Worm (Caenorhabditis elegans) whole organism, late embryonic: Measurements from ENCODE around the gene F13E6.2.

Experiments
- C38D4.7 ChIP-seq: fragments of 200-800 bp; sonication (Bioruptor generic); optimal IDR thresholded peaks from 2 replicates; lab custom pipeline; 2018; ENCODE audit warnings: mild to moderate bottlenecking, missing genetic modification characterization, moderate library complexity, missing compliant biosample characterization
- ahr-1 ChIP-seq: sonication (generic microtip); optimal IDR thresholded peaks from 2 replicates; lab custom pipeline; 2016; ENCODE audit warnings: missing genetic modification characterization, missing compliant biosample characterization
- ama-1 ChIP-seq: fragments of 150-350 bp; optimal IDR thresholded peaks from 2 replicates; lab custom pipeline; 2014
- ceh-14 ChIP-seq: sonication (generic microtip); optimal IDR thresholded peaks from 2 replicates; lab custom pipeline; 2016; ENCODE audit warnings: missing genotype, missing genetic modification characterization, missing compliant biosample characterization
- ceh-18 ChIP-seq: sonication (generic microtip); optimal IDR thresholded peaks from 2 replicates; lab custom pipeline; 2016; ENCODE audit warnings: missing genetic modification characterization, missing compliant biosample characterization
- ceh-24 ChIP-seq: sonication (generic microtip); optimal IDR thresholded peaks from 2 replicates; lab custom pipeline; 2016; ENCODE audit warnings: mild to moderate bottlenecking, missing genetic modification characterization, missing compliant biosample characterization
- ceh-30 ChIP-seq: fragments of 150-350 bp; optimal IDR thresholded peaks from 2 replicates; lab custom pipeline; 2014; ENCODE audit warnings: missing biosample characterization, missing genetic modification characterization
- ceh-31 ChIP-seq: sonication (generic microtip); optimal IDR thresholded peaks from 2 replicates; lab custom pipeline; 2016; ENCODE audit warnings: missing genetic modification characterization, missing compliant biosample characterization
- ceh-45 ChIP-seq: fragments of 200-800 bp; sonication (Bioruptor generic); IDR thresholded peaks from 2 replicates; pipeline ENCODE4 v1.3.6; 2022; ENCODE audit warnings: missing genetic modification reagents, missing genetic modification characterization, missing compliant biosample characterization
- ceh-48 ChIP-seq: sonication (generic microtip); optimal IDR thresholded peaks from 2 replicates; lab custom pipeline; 2016; ENCODE audit warnings: missing genetic modification characterization, inconsistent platforms, missing compliant biosample characterization
- ceh-6 ChIP-seq: fragments of 200-800 bp; sonication (Bioruptor generic); optimal IDR thresholded peaks from 2 replicates; lab custom pipeline; 2018; ENCODE audit warnings: mild to moderate bottlenecking, missing genetic modification characterization, missing compliant biosample characterization
- ceh-9 ChIP-seq: sonication (generic microtip); optimal IDR thresholded peaks from 2 replicates; lab custom pipeline; 2016; ENCODE audit warnings: mild to moderate bottlenecking, missing genetic modification characterization, inconsistent platforms, missing compliant biosample characterization
- dmd-4 ChIP-seq: sonication (generic microtip); optimal IDR thresholded peaks from 2 replicates; lab custom pipeline; 2016; ENCODE audit warnings: borderline replicate concordance, missing genetic modification characterization, missing compliant biosample characterization
- dve-1 ChIP-seq: sonication (generic microtip); optimal IDR thresholded peaks from 2 replicates; lab custom pipeline; 2017; ENCODE audit warnings: antibody characterized with exemption, mild to moderate bottlenecking, missing genetic modification characterization, missing compliant biosample characterization
- elt-2 ChIP-seq: sonication (generic microtip); optimal IDR thresholded peaks from 2 replicates; lab custom pipeline; 2016; ENCODE audit warnings: missing genetic modification reagents, missing genetic modification characterization, missing compliant biosample characterization
- eyg-1 ChIP-seq: sonication (generic microtip); optimal IDR thresholded peaks from 2 replicates; lab custom pipeline; 2016; ENCODE audit warnings: missing genotype, missing genetic modification characterization, missing compliant biosample characterization
- fax-1 ChIP-seq: sonication (generic microtip); optimal IDR thresholded peaks from 2 replicates; lab custom pipeline; 2016; ENCODE audit warnings: missing genotype, missing genetic modification characterization, missing compliant biosample characterization
- fkh-10 ChIP-seq: fragments of 150-350 bp; optimal IDR thresholded peaks from 2 replicates; lab custom pipeline; 2014; ENCODE audit warnings: missing biosample characterization, missing genetic modification reagents, missing genetic modification characterization
- hlh-15 ChIP-seq: sonication (generic microtip); optimal IDR thresholded peaks from 2 replicates; lab custom pipeline; 2016; ENCODE audit warnings: missing genetic modification characterization, missing compliant biosample characterization
- hlh-30 ChIP-seq: sonication (generic microtip); optimal IDR thresholded peaks from 2 replicates; lab custom pipeline; 2017; ENCODE audit warnings: antibody characterized with exemption, missing genetic modification characterization, missing compliant biosample characterization; ENCODE audit not compliant: insufficient read depth
- hlh-6 ChIP-seq: sonication (generic microtip); optimal IDR thresholded peaks from 2 replicates; lab custom pipeline; 2016; ENCODE audit warnings: missing genotype, missing genetic modification characterization, missing compliant biosample characterization
- nfya-1 ChIP-seq: sonication (generic microtip); optimal IDR thresholded peaks from 2 replicates; lab custom pipeline; 2017; ENCODE audit warnings: missing genetic modification characterization, mild to moderate bottlenecking, missing compliant biosample characterization, antibody characterized with exemption, moderate library complexity
- nhr-11 ChIP-seq: fragments of 150-350 bp; optimal IDR thresholded peaks from 2 replicates; lab custom pipeline; 2014; ENCODE audit warnings: missing biosample characterization, missing genetic modification characterization
- npax-4 ChIP-seq: sonication (generic microtip); optimal IDR thresholded peaks from 2 replicates; lab custom pipeline; 2016; ENCODE audit warnings: missing genetic modification characterization, missing compliant biosample characterization
- odd-2 ChIP-seq: sonication (generic microtip); optimal IDR thresholded peaks from 2 replicates; lab custom pipeline; 2017; ENCODE audit warnings: antibody characterized with exemption, mild to moderate bottlenecking, missing genetic modification characterization, missing compliant biosample characterization
- pat-9 ChIP-seq: fragments of 200-800 bp; sonication (Bioruptor generic); optimal IDR thresholded peaks from 2 replicates; lab custom pipeline; 2018; ENCODE audit warnings: mild to moderate bottlenecking, missing genetic modification characterization, moderate library complexity, missing compliant biosample characterization
- pax-1 ChIP-seq: fragments of 150-350 bp; optimal IDR thresholded peaks from 2 replicates; lab custom pipeline; 2014; ENCODE audit warnings: missing biosample characterization, missing genetic modification characterization
- pha-2 ChIP-seq: sonication (generic microtip); optimal IDR thresholded peaks from 2 replicates; lab custom pipeline; 2017; ENCODE audit warnings: mild to moderate bottlenecking, missing genetic modification characterization, missing compliant biosample characterization
- pqm-1 ChIP-seq: sonication (generic microtip); optimal IDR thresholded peaks from 2 replicates; lab custom pipeline; 2016; ENCODE audit warnings: missing genetic modification characterization, missing compliant biosample characterization
- pros-1 ChIP-seq: fragments of 150-350 bp; optimal IDR thresholded peaks from 2 replicates; lab custom pipeline; 2014; ENCODE audit warnings: missing biosample characterization, missing genetic modification reagents, missing genetic modification characterization
- ref-2 ChIP-seq: sonication (generic microtip); optimal IDR thresholded peaks from 2 replicates; lab custom pipeline; 2016; ENCODE audit warnings: missing genetic modification characterization, missing compliant biosample characterization
- sox-2 ChIP-seq: fragments of 200-800 bp; sonication (Bioruptor generic); IDR thresholded peaks from 2 replicates; pipeline ENCODE4 v1.3.6; 2022; ENCODE audit warnings: missing genetic modification reagents, missing genetic modification characterization, missing compliant biosample characterization
- sox-4 ChIP-seq: sonication (generic microtip); optimal IDR thresholded peaks from 2 replicates; lab custom pipeline; 2017; ENCODE audit warnings: mild to moderate bottlenecking, missing genetic modification characterization, inconsistent platforms, missing compliant biosample characterization
- tbx-7 ChIP-seq: sonication (generic microtip); optimal IDR thresholded peaks from 2 replicates; lab custom pipeline; 2016; ENCODE audit warnings: missing genotype, missing genetic modification characterization, missing compliant biosample characterization
- ttx-3 ChIP-seq: sonication (generic microtip); optimal IDR thresholded peaks from 2 replicates; lab custom pipeline; 2016; ENCODE audit warnings: missing genetic modification reagents, missing genetic modification characterization, missing compliant biosample characterization
- unc-42 ChIP-seq: sonication (generic microtip); optimal IDR thresholded peaks from 2 replicates; lab custom pipeline; 2016; ENCODE audit warnings: missing genotype, missing genetic modification characterization, missing compliant biosample characterization
- unc-55 ChIP-seq: sonication (generic microtip); optimal IDR thresholded peaks from 2 replicates; lab custom pipeline; 2017; ENCODE audit warnings: missing biosample characterization, missing genetic modification reagents, missing genetic modification characterization
- unc-86 ChIP-seq: sonication (generic microtip); optimal IDR thresholded peaks from 2 replicates; lab custom pipeline; 2016; ENCODE audit warnings: missing genetic modification characterization, missing compliant biosample characterization
- zip-5 ChIP-seq: sonication (generic microtip); optimal IDR thresholded peaks from 2 replicates; lab custom pipeline; 2016; ENCODE audit warnings: missing genetic modification characterization, missing compliant biosample characterization

F13E6.2 gene

ce11 chrX:10666871-10667270 lies 7.2 kb downstream of the F13E6.2 start:
- TF ChIP-seq ama-1 = no peak
- TF ChIP-seq, all 69 proteins: peak for 0

ce11 chrX:10664759-10665158 lies 9.3 kb downstream of the F13E6.2 start:
- TF ChIP-seq nfya-1 (tag; lab: Kevin White, UChicago) = no peak
- no peak for TF ChIP-seq C38D4.7 (GFP tag; lab: Kevin White, UChicago)
- TF ChIP-seq sox-2 (GFP tag; lab: Robert Waterston, UW) = no peak

- no peak for TF ChIP-seq ceh-31
- no peak for TF ChIP-seq hlh-30 (tag; lab: Kevin White, UChicago)
- no peak for TF ChIP-seq fkh-10 (GFP tag; lab: Kevin White, UChicago)
- no peak for TF ChIP-seq dmd-4 (tag; lab: Kevin White, UChicago)
- TF ChIP-seq ceh-18 (tag; lab: Kevin White, UChicago) = no peak
Measured at ce11 chrX:10659508-10659907, 14.6 kb downstream of the F13E6.2 start.

- TF ChIP-seq hlh-30 (tag; lab: Kevin White, UChicago) = no peak
- TF ChIP-seq ama-1 = no peak
- TF ChIP-seq ceh-14 = no peak
- no peak for TF ChIP-seq fax-1 (tag; lab: Kevin White, UChicago)
- TF ChIP-seq pha-2 (tag; lab: Kevin White, UChicago) = no peak
- TF ChIP-seq ttx-3 (tag; lab: Kevin White, UChicago) = no peak
- TF ChIP-seq nfya-1 (tag; lab: Kevin White, UChicago) = peak; percentile 14
- no peak for TF ChIP-seq hlh-15
- TF ChIP-seq, all 69 proteins: peak for 1
Measured at ce11 chrX:10656604-10657003, 17.5 kb downstream of the F13E6.2 start.

ce11 chrX:10650103-10650502 lies 24.0 kb downstream of the F13E6.2 start:
- peak; percentile 27 for TF ChIP-seq elt-2
- TF ChIP-seq pros-1 = no peak
- no peak for TF ChIP-seq ahr-1 (tag; lab: Kevin White, UChicago)

- TF ChIP-seq ceh-6 (GFP tag; lab: Kevin White, UChicago) = no peak
- TF ChIP-seq ceh-24 (tag; lab: Kevin White, UChicago) = no peak
- TF ChIP-seq zip-5 (tag; lab: Kevin White, UChicago) = no peak
- no peak for TF ChIP-seq ceh-45 (GFP tag; lab: Robert Waterston, UW)
- TF ChIP-seq ceh-14 = no peak
- TF ChIP-seq pat-9 (tag; lab: Kevin White, UChicago) = no peak
- TF ChIP-seq ceh-9 (tag; lab: Kevin White, UChicago) = no peak
Measured at ce11 chrX:10647590-10648105, 26.5 kb downstream of the F13E6.2 start.

ce11 chrX:10645148-10645547 lies 29.0 kb downstream of the F13E6.2 start:
- TF ChIP-seq ceh-48 (tag; lab: Kevin White, UChicago) (no peak), pha-2 (tag; lab: Kevin White, UChicago) (no peak), dve-1 (no peak), hlh-6 (tag; lab: Kevin White, UChicago) (no peak), npax-4 (tag; lab: Kevin White, UChicago) (no peak)

ce11 chrX:10640578-10640977 lies 33.5 kb downstream of the F13E6.2 start:
- TF ChIP-seq nhr-11 (tag; lab: Kevin White, UChicago) = no peak
- no peak for TF ChIP-seq unc-86 (tag; lab: Kevin White, UChicago)
- TF ChIP-seq ceh-30 (tag; lab: Kevin White, UChicago) = no peak
- no peak for TF ChIP-seq odd-2 (tag; lab: Kevin White, UChicago)
- TF ChIP-seq npax-4 (tag; lab: Kevin White, UChicago) = no peak
- no peak for TF ChIP-seq dmd-4 (tag; lab: Kevin White, UChicago)
- TF ChIP-seq pqm-1 (tag; lab: Kevin White, UChicago) = no peak
- no peak for TF ChIP-seq unc-42 (tag; lab: Kevin White, UChicago)
- TF ChIP-seq ref-2 (tag; lab: Kevin White, UChicago) = no peak
- no peak for TF ChIP-seq eyg-1 (tag; lab: Kevin White, UChicago)
- no peak for TF ChIP-seq C38D4.7 (GFP tag; lab: Kevin White, UChicago)
- TF ChIP-seq ceh-14 = no peak
- TF ChIP-seq pax-1 (tag; lab: Kevin White, UChicago) = no peak
- no peak for TF ChIP-seq unc-55 (GFP tag; lab: Kevin White, UChicago)
- TF ChIP-seq sox-4 (tag; lab: Kevin White, UChicago) = no peak
- TF ChIP-seq tbx-7 (tag; lab: Kevin White, UChicago) = no peak
- TF ChIP-seq, all 69 proteins: peak for 0
